Fruit fly (Drosophila melanogaster) whole organism, embryonic: ENCODE data around the gene Hap40.

Source experiments
- ATbp ChIP-seq: fragments of 200-800 bp; sonication (Bioruptor generic); optimal IDR thresholded peaks from 2 replicates; lab custom pipeline; 2017; ENCODE audit warnings: missing biosample characterization, mild to moderate bottlenecking, missing genetic modification characterization, missing genetic modification reagents
- CG10959 ChIP-seq: fragments of 200-800 bp; sonication (Bioruptor generic); IDR thresholded peaks from 2 replicates; pipeline ENCODE4 v1.3.6; 2022; ENCODE audit warnings: missing biosample characterization, missing genetic modification characterization
- CG11085 ChIP-seq: fragments of 200-800 bp; sonication (Bioruptor generic); IDR thresholded peaks from 2 replicates; pipeline ENCODE4 v1.3.6; 2022; ENCODE audit warnings: missing biosample characterization, missing genetic modification characterization
- CG12219 ChIP-seq: fragments of 200-800 bp; sonication (Bioruptor generic); optimal IDR thresholded peaks from 3 replicates; lab custom pipeline; 2018; ENCODE audit warnings: missing biosample characterization, mild to moderate bottlenecking, missing genetic modification characterization
- CG12769 ChIP-seq: fragments of 200-800 bp; sonication (Bioruptor generic); optimal IDR thresholded peaks from 2 replicates; lab custom pipeline; 2019; ENCODE audit warnings: missing biosample characterization, mild to moderate bottlenecking, missing genetic modification characterization, moderate library complexity
- CG13296 ChIP-seq: fragments of 200-800 bp; sonication (Bioruptor generic); optimal IDR thresholded peaks from 3 replicates; lab custom pipeline; 2018; ENCODE audit warnings: missing biosample characterization, mild to moderate bottlenecking, missing genetic modification characterization
- CG14014 ChIP-seq: fragments of 200-800 bp; sonication (Bioruptor generic); IDR thresholded peaks from 2 replicates; pipeline ENCODE4 v1.3.6; 2022; ENCODE audit warnings: missing biosample characterization, missing genetic modification characterization
- CG1529 ChIP-seq: fragments of 200-800 bp; sonication (Bioruptor generic); optimal IDR thresholded peaks from 3 replicates; lab custom pipeline; 2018; ENCODE audit warnings: missing biosample characterization, missing genetic modification characterization
- CG1647 ChIP-seq: fragments of 200-800 bp; sonication (Bioruptor generic); optimal IDR thresholded peaks from 3 replicates; lab custom pipeline; 2016; ENCODE audit warnings: missing biosample characterization, missing genetic modification characterization
- CG17385 ChIP-seq: fragments of 200-800 bp; sonication (Bioruptor generic); optimal IDR thresholded peaks from 3 replicates; lab custom pipeline; 2018; ENCODE audit warnings: missing biosample characterization, mild to moderate bottlenecking, missing genetic modification characterization
- CG17612 ChIP-seq: fragments of 200-800 bp; sonication (Bioruptor generic); IDR thresholded peaks from 2 replicates; pipeline ENCODE4 v1.3.6; 2022; ENCODE audit warnings: missing biosample characterization, missing genetic modification characterization
- CG2120 ChIP-seq: fragments of 200-800 bp; sonication (Bioruptor generic); optimal IDR thresholded peaks from 3 replicates; lab custom pipeline; 2016; ENCODE audit warnings: missing biosample characterization, missing genetic modification characterization
- CG2202 ChIP-seq: fragments of 200-800 bp; sonication (Bioruptor generic); optimal IDR thresholded peaks from 2 replicates; lab custom pipeline; 2018; ENCODE audit warnings: missing biosample characterization, mild to moderate bottlenecking, missing genetic modification characterization
- CG33213 ChIP-seq: fragments of 200-800 bp; sonication (Bioruptor generic); optimal IDR thresholded peaks from 3 replicates; lab custom pipeline; 2016; ENCODE audit warnings: missing biosample characterization, missing genetic modification characterization
- CG33557 ChIP-seq: fragments of 200-800 bp; sonication (Bioruptor generic); optimal IDR thresholded peaks from 2 replicates; lab custom pipeline; 2019; ENCODE audit warnings: missing biosample characterization, mild to moderate bottlenecking, missing genetic modification characterization, moderate library complexity
- CG34422 ChIP-seq: fragments of 200-800 bp; sonication (Bioruptor generic); IDR thresholded peaks from 3 replicates; pipeline ENCODE4 v1.3.6; 2022; ENCODE audit warnings: missing biosample characterization, missing genetic modification characterization
- CG4820 ChIP-seq: fragments of 200-800 bp; sonication (Bioruptor generic); optimal IDR thresholded peaks from 3 replicates; lab custom pipeline; 2016; ENCODE audit warnings: missing biosample characterization, missing genetic modification characterization
- CG6683 ChIP-seq: fragments of 200-800 bp; sonication (Bioruptor generic); optimal IDR thresholded peaks from 2 replicates; lab custom pipeline; 2017; ENCODE audit warnings: missing biosample characterization, mild to moderate bottlenecking, missing genetic modification characterization, missing genetic modification reagents
- CG8089 ChIP-seq: fragments of 200-800 bp; sonication (Bioruptor generic); optimal IDR thresholded peaks from 3 replicates; lab custom pipeline; 2016; ENCODE audit warnings: missing biosample characterization, missing genetic modification characterization
- CG8765 ChIP-seq: fragments of 200-800 bp; sonication (Bioruptor generic); IDR thresholded peaks from 2 replicates; pipeline ENCODE4 v1.3.6; 2022; ENCODE audit warnings: missing biosample characterization, missing genetic modification characterization
- Dek ChIP-seq: fragments of 200-800 bp; sonication (Bioruptor generic); optimal IDR thresholded peaks from 3 replicates; lab custom pipeline; 2019; ENCODE audit warnings: missing biosample characterization, mild to moderate bottlenecking, missing genetic modification characterization, moderate library complexity
- Doc3 ChIP-seq: fragments of 200-800 bp; sonication (Bioruptor generic); IDR thresholded peaks from 3 replicates; pipeline ENCODE4 v1.3.6; 2022; ENCODE audit warnings: missing biosample characterization, missing genetic modification characterization; ENCODE audit not compliant: partially characterized antibody
- Eip74EF ChIP-seq, 2 experiments: fragments of 200-800 bp in 1 of 2; fragments of >200 bp in 1 of 2; sonication (Bioruptor generic) in 1 of 2; optimal IDR thresholded peaks; 2 replicates each; lab custom pipeline; 2017 to 2019; ENCODE audit warnings: missing biosample characterization in 2 of 2, missing genetic modification characterization in 2 of 2, mild to moderate bottlenecking in 1 of 2, moderate library complexity in 1 of 2
- Fer2 ChIP-seq: fragments of 200-800 bp; sonication (Bioruptor generic); optimal IDR thresholded peaks from 2 replicates; lab custom pipeline; 2018; ENCODE audit warnings: missing biosample characterization, mild to moderate bottlenecking, missing genetic modification characterization, moderate library complexity
- Gug ChIP-seq: fragments of 200-800 bp; sonication (Bioruptor generic); IDR thresholded peaks from 4 replicates; pipeline ENCODE4 v1.3.6; 2022; ENCODE audit warnings: missing biosample characterization, missing genetic modification characterization
- H2.0 ChIP-seq: fragments of 200-800 bp; sonication (Bioruptor generic); IDR thresholded peaks from 2 replicates; pipeline ENCODE4 v1.3.6; 2022; ENCODE audit warnings: missing biosample characterization, missing genetic modification characterization
- Hey ChIP-seq: fragments of 200-800 bp; sonication (Bioruptor generic); optimal IDR thresholded peaks from 3 replicates; lab custom pipeline; 2018; ENCODE audit warnings: missing biosample characterization, mild to moderate bottlenecking, missing genetic modification characterization
- Hmx ChIP-seq: fragments of 200-800 bp; sonication (Bioruptor generic); optimal IDR thresholded peaks from 2 replicates; lab custom pipeline; 2016; ENCODE audit warnings: missing biosample characterization, missing genetic modification characterization
- Jarid2 ChIP-seq: fragments of 200-800 bp; sonication (Bioruptor generic); optimal IDR thresholded peaks from 3 replicates; lab custom pipeline; 2017; ENCODE audit warnings: mild to moderate bottlenecking, missing biosample characterization, missing genetic modification reagents, missing genetic modification characterization
- Max ChIP-seq: fragments of 200-800 bp; sonication (Bioruptor generic); optimal IDR thresholded peaks from 2 replicates; lab custom pipeline; 2016; ENCODE audit warnings: missing biosample characterization, mild to moderate bottlenecking, missing genetic modification characterization
- Stat92E ChIP-seq, 3 experiments: fragments of >200 bp in 2 of 3; fragments of 200-800 bp in 1 of 3; sonication (Bioruptor generic) in 1 of 3; optimal IDR thresholded peaks; 2 replicates each; lab custom pipeline; 2017 to 2019; ENCODE audit warnings: missing biosample characterization in 3 of 3, missing genetic modification characterization in 3 of 3, mild to moderate bottlenecking in 1 of 3, moderate library complexity in 1 of 3
- az2 ChIP-seq: fragments of 200-800 bp; sonication (Bioruptor generic); optimal IDR thresholded peaks from 3 replicates; lab custom pipeline; 2016; ENCODE audit warnings: missing biosample characterization, missing genetic modification characterization
- fd96Cb ChIP-seq: fragments of 200-800 bp; sonication (Bioruptor generic); optimal IDR thresholded peaks from 2 replicates; lab custom pipeline; 2018; ENCODE audit warnings: missing biosample characterization, mild to moderate bottlenecking, missing genetic modification characterization, moderate library complexity
- fru ChIP-seq: fragments of >200 bp; optimal IDR thresholded peaks from 2 replicates; lab custom pipeline; 2017
- hth ChIP-seq: fragments of >200 bp; optimal IDR thresholded peaks from 2 replicates; lab custom pipeline; 2017; ENCODE audit warnings: inconsistent platforms
- jing ChIP-seq: fragments of 200-800 bp; sonication (Bioruptor generic); optimal IDR thresholded peaks from 2 replicates; lab custom pipeline; 2018; ENCODE audit warnings: missing biosample characterization, mild to moderate bottlenecking, missing genetic modification characterization
- kay ChIP-seq: fragments of 200-800 bp; sonication (Bioruptor generic); optimal IDR thresholded peaks from 2 replicates; lab custom pipeline; 2016; ENCODE audit warnings: missing biosample characterization, missing genetic modification characterization
- kni ChIP-seq: fragments of 200-800 bp; sonication (Bioruptor generic); optimal IDR thresholded peaks from 3 replicates; lab custom pipeline; 2017; ENCODE audit warnings: mild to moderate bottlenecking, missing biosample characterization, missing genetic modification reagents, missing genetic modification characterization
- lov ChIP-seq, 2 experiments: fragments of 200-800 bp in 1 of 2; fragments of >200 bp in 1 of 2; sonication (Bioruptor generic) in 1 of 2; IDR thresholded peaks in 1 of 2; optimal IDR thresholded peaks in 1 of 2; 2 replicates in 1 of 2; 3 replicates in 1 of 2; pipeline versions ENCODE4 v1.3.6 to Lab custom; 2017 to 2022; ENCODE audit warnings: missing biosample characterization in 1 of 2, missing genetic modification characterization in 1 of 2
- luna ChIP-seq: fragments of 200-800 bp; sonication (Bioruptor generic); optimal IDR thresholded peaks from 2 replicates; lab custom pipeline; 2016; ENCODE audit warnings: missing biosample characterization, missing genetic modification characterization
- mld ChIP-seq: fragments of 200-800 bp; sonication (Bioruptor generic); IDR thresholded peaks from 3 replicates; pipeline ENCODE4 v1.3.6; 2022; ENCODE audit warnings: missing biosample characterization, missing genetic modification characterization; ENCODE audit not compliant: partially characterized antibody
- pnt ChIP-seq: fragments of 200-800 bp; sonication (Bioruptor generic); optimal IDR thresholded peaks from 3 replicates; lab custom pipeline; 2016; ENCODE audit warnings: missing biosample characterization, missing genetic modification characterization
- pum ChIP-seq: fragments of 200-800 bp; sonication (Bioruptor generic); optimal IDR thresholded peaks from 2 replicates; lab custom pipeline; 2016; ENCODE audit warnings: missing biosample characterization, missing genetic modification characterization
- sc ChIP-seq, 3 experiments: fragments of >200 bp in 2 of 3; fragments of 200-800 bp in 1 of 3; sonication (Bioruptor generic) in 1 of 3; optimal IDR thresholded peaks; 2 replicates in 2 of 3; 3 replicates in 1 of 3; lab custom pipeline; 2017; ENCODE audit warnings: mild to moderate bottlenecking in 1 of 3, missing biosample characterization in 1 of 3, missing genetic modification characterization in 1 of 3, missing genetic modification reagents in 1 of 3
- sens-2 ChIP-seq: fragments of 200-800 bp; sonication (Bioruptor generic); IDR thresholded peaks from 2 replicates; pipeline ENCODE4 v1.3.6; 2022; ENCODE audit warnings: missing biosample characterization, missing genetic modification characterization
- slou ChIP-seq: fragments of 200-800 bp; sonication (Bioruptor generic); optimal IDR thresholded peaks from 3 replicates; lab custom pipeline; 2016; ENCODE audit warnings: missing biosample characterization, missing genetic modification characterization
- tap ChIP-seq: fragments of 200-800 bp; optimal IDR thresholded peaks from 3 replicates; lab custom pipeline; 2019; ENCODE audit warnings: missing biosample characterization, mild to moderate bottlenecking, missing genetic modification characterization, moderate library complexity
- vfl ChIP-seq: fragments of 200-800 bp; sonication (Bioruptor generic); optimal IDR thresholded peaks from 2 replicates; lab custom pipeline; 2016; ENCODE audit warnings: missing biosample characterization, missing genetic modification characterization
- yki ChIP-seq: fragments of >200 bp; optimal IDR thresholded peaks from 3 replicates; lab custom pipeline; 2018
- zfh1 ChIP-seq: fragments of 200-800 bp; sonication (Bioruptor generic); IDR thresholded peaks from 3 replicates; pipeline ENCODE4 v1.3.6; 2022; ENCODE audit warnings: missing biosample characterization, missing genetic modification characterization

The Hap40 gene

DNA sequence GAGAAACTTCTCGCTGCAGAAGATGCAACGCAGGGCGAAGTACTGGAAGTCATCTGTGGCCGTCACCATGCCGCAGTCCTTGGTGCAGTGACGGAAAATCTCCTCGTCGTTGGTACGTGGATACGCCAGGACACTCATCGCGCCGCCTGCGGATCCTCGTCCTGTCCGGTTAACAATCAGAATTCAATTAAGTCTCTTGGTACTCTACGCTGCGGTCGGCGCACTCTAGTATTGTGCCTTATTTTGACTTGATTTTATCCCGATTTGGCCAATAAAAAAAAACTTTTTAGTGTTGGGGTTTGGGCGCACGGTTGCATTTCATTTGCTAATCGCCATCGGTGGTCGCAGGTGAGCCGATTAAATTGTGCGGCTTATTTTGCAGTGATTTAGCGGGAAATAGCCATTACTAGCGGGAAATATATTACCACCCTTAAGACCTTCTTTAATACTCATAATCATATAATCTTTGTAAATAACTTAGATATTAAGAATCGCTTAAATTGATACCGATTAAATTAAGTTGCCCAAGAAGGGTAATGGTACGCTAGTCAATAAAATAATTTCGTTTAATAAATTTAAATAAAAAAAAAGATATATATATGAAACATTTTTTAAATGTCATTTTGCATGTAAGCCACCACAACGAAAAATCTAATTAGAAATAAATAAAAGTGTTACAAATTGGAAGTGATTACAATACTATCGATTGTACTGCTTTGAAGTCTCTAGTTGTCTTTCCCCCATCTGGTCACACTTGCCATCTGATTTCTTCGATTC is 42.2 kb downstream of the Hap40 start, which contains the start of the genes CG8944 and CCT6 (continued):
- TF ChIP-seq H2.0 (GFP tag; lab: Robert Waterston, UW) (no peak), Max (GFP tag; lab: Kevin White, UChicago) (no peak), slou (GFP tag; lab: Kevin White, UChicago) (no peak), sc (optimal IDR thresholded peaks at IDR 0.05; lab: Kevin White, UChicago) (no peak), sc (GFP tag; optimal IDR thresholded peaks at IDR 0.05; lab: Kevin White, UChicago) (no peak), pnt (GFP tag; lab: Kevin White, UChicago) (no peak), CG6683 (GFP tag; lab: Kevin White, UChicago) (no peak), Hey (tag; lab: Kevin White, UChicago) (no peak), CG1529 (GFP tag; lab: Kevin White, UChicago) (no peak), Stat92E (GFP tag; optimal IDR thresholded peaks at IDR 0.05; lab: Kevin White, UChicago) (no peak), CG8089 (GFP tag; lab: Kevin White, UChicago) (no peak), CG13296 (GFP tag; lab: Kevin White, UChicago) (no peak), az2 (GFP tag; lab: Kevin White, UChicago) (peak; percentile 17), CG10959 (no peak), CG2120 (GFP tag; lab: Kevin White, UChicago) (peak; percentile 53), Jarid2 (GFP tag; lab: Kevin White, UChicago) (no peak), CG14014 (GFP tag; lab: Robert Waterston, UW) (no peak), pum (GFP tag; lab: Kevin White, UChicago) (no peak), CG2202 (no peak), CG8765 (GFP tag; lab: Robert Waterston, UW) (no peak), CG33213 (GFP tag; lab: Kevin White, UChicago) (no peak), jing (GFP tag; lab: Kevin White, UChicago) (no peak), tap (no peak), CG1647 (GFP tag; lab: Kevin White, UChicago) (no peak), Doc3 (0 out of 3 replicates have a peak, but pooled peaks have one; percentile 31), CG17385 (GFP tag; lab: Kevin White, UChicago) (no peak), CG12769 (tag; lab: Kevin White, UChicago) (no peak), CG4820 (no peak), CG17612 (no peak), vfl (GFP tag; lab: Kevin White, UChicago) (no peak), CG12219 (GFP tag; lab: Kevin White, UChicago) (no peak), sens-2 (GFP tag; lab: Robert Waterston, UW) (0 out of 2 replicates have a peak, but pooled peaks have one; percentile 12), Hmx (GFP tag; lab: Kevin White, UChicago) (no peak), kni (GFP tag; lab: Kevin White, UChicago) (no peak), kay (GFP tag; lab: Kevin White, UChicago) (no peak), Eip74EF (GFP tag; optimal IDR thresholded peaks at IDR 0.05; lab: Kevin White, UChicago) (no peak), yki (lab: Kevin White, UChicago) (no peak), luna (GFP tag; lab: Kevin White, UChicago) (no peak), mld (no peak), zfh1 (GFP tag; lab: Robert Waterston, UW) (no peak), CG34422 (GFP tag; lab: Robert Waterston, UW) (no peak), hth (lab: Kevin White, UChicago) (no peak), CG33557 (GFP tag; lab: Kevin White, UChicago) (no peak), Fer2 (tag; lab: Kevin White, UChicago) (no peak), fru (lab: Kevin White, UChicago) (no peak), CG11085 (GFP tag; lab: Robert Waterston, UW) (no peak), Dek (tag; lab: Kevin White, UChicago) (no peak), lov (optimal IDR thresholded peaks at IDR 0.05; lab: Kevin White, UChicago) (no peak), lov (GFP tag; IDR thresholded peaks at IDR 0.05; lab: Robert Waterston, UW) (no peak), fd96Cb (tag; lab: Kevin White, UChicago) (no peak), ATbp (GFP tag; lab: Kevin White, UChicago) (no peak), Gug (no peak)
